Worm (Caenorhabditis elegans) whole organism, late embryonic: ENCODE measurements around the gene B0244.6.

Experiments used
- C08G9.2 ChIP-seq: sonication (generic microtip); optimal IDR thresholded peaks from 2 replicates; lab custom pipeline; 2016; ENCODE audit warnings: mild to moderate bottlenecking, missing genetic modification characterization, moderate library complexity, missing compliant biosample characterization
- C38D4.7 ChIP-seq: fragments of 200-800 bp; sonication (Bioruptor generic); optimal IDR thresholded peaks from 2 replicates; lab custom pipeline; 2018; ENCODE audit warnings: mild to moderate bottlenecking, missing genetic modification characterization, moderate library complexity, missing compliant biosample characterization
- F13H6.1 ChIP-seq: sonication (generic microtip); optimal IDR thresholded peaks from 2 replicates; lab custom pipeline; 2016; ENCODE audit warnings: missing genetic modification characterization, missing compliant biosample characterization
- K02D7.2 ChIP-seq: sonication (generic microtip); optimal IDR thresholded peaks from 2 replicates; lab custom pipeline; 2017; ENCODE audit warnings: mild to moderate bottlenecking, missing genetic modification characterization, missing compliant biosample characterization
- Y22D7AL.16 ChIP-seq: sonication (generic microtip); optimal IDR thresholded peaks from 2 replicates; lab custom pipeline; 2016; ENCODE audit warnings: missing genetic modification characterization, missing compliant biosample characterization
- ahr-1 ChIP-seq: sonication (generic microtip); optimal IDR thresholded peaks from 2 replicates; lab custom pipeline; 2016; ENCODE audit warnings: missing genetic modification characterization, missing compliant biosample characterization
- ama-1 ChIP-seq: fragments of 150-350 bp; optimal IDR thresholded peaks from 2 replicates; lab custom pipeline; 2014
- ceh-14 ChIP-seq: sonication (generic microtip); optimal IDR thresholded peaks from 2 replicates; lab custom pipeline; 2016; ENCODE audit warnings: missing genotype, missing genetic modification characterization, missing compliant biosample characterization
- ceh-18 ChIP-seq: sonication (generic microtip); optimal IDR thresholded peaks from 2 replicates; lab custom pipeline; 2016; ENCODE audit warnings: missing genetic modification characterization, missing compliant biosample characterization
- ceh-24 ChIP-seq: sonication (generic microtip); optimal IDR thresholded peaks from 2 replicates; lab custom pipeline; 2016; ENCODE audit warnings: mild to moderate bottlenecking, missing genetic modification characterization, missing compliant biosample characterization
- ceh-30 ChIP-seq: fragments of 150-350 bp; optimal IDR thresholded peaks from 2 replicates; lab custom pipeline; 2014; ENCODE audit warnings: missing biosample characterization, missing genetic modification characterization
- ceh-31 ChIP-seq: sonication (generic microtip); optimal IDR thresholded peaks from 2 replicates; lab custom pipeline; 2016; ENCODE audit warnings: missing genetic modification characterization, missing compliant biosample characterization
- ceh-48 ChIP-seq: sonication (generic microtip); optimal IDR thresholded peaks from 2 replicates; lab custom pipeline; 2016; ENCODE audit warnings: missing genetic modification characterization, inconsistent platforms, missing compliant biosample characterization
- dmd-4 ChIP-seq: sonication (generic microtip); optimal IDR thresholded peaks from 2 replicates; lab custom pipeline; 2016; ENCODE audit warnings: borderline replicate concordance, missing genetic modification characterization, missing compliant biosample characterization
- dve-1 ChIP-seq: sonication (generic microtip); optimal IDR thresholded peaks from 2 replicates; lab custom pipeline; 2017; ENCODE audit warnings: antibody characterized with exemption, mild to moderate bottlenecking, missing genetic modification characterization, missing compliant biosample characterization
- ets-4 ChIP-seq: sonication (generic microtip); optimal IDR thresholded peaks from 2 replicates; lab custom pipeline; 2016; ENCODE audit warnings: missing genetic modification characterization, missing compliant biosample characterization
- fkh-10 ChIP-seq: fragments of 150-350 bp; optimal IDR thresholded peaks from 2 replicates; lab custom pipeline; 2014; ENCODE audit warnings: missing biosample characterization, missing genetic modification reagents, missing genetic modification characterization
- fkh-6 ChIP-seq: sonication (generic microtip); optimal IDR thresholded peaks from 2 replicates; lab custom pipeline; 2016; ENCODE audit warnings: missing genetic modification characterization, missing compliant biosample characterization
- gmeb-2 ChIP-seq: sonication (generic microtip); optimal IDR thresholded peaks from 2 replicates; lab custom pipeline; 2016; ENCODE audit warnings: missing genetic modification characterization, inconsistent platforms, missing compliant biosample characterization
- hlh-13 ChIP-seq: fragments of 200-800 bp; sonication (Bioruptor generic); optimal IDR thresholded peaks from 2 replicates; lab custom pipeline; 2018; ENCODE audit warnings: mild to moderate bottlenecking, missing genetic modification characterization, missing compliant biosample characterization
- hlh-15 ChIP-seq: sonication (generic microtip); optimal IDR thresholded peaks from 2 replicates; lab custom pipeline; 2016; ENCODE audit warnings: missing genetic modification characterization, missing compliant biosample characterization
- hlh-30 ChIP-seq: sonication (generic microtip); optimal IDR thresholded peaks from 2 replicates; lab custom pipeline; 2017; ENCODE audit warnings: antibody characterized with exemption, missing genetic modification characterization, missing compliant biosample characterization; ENCODE audit not compliant: insufficient read depth
- hlh-8 ChIP-seq: sonication (generic microtip); optimal IDR thresholded peaks from 2 replicates; lab custom pipeline; 2016; ENCODE audit warnings: missing genotype, missing genetic modification characterization, missing compliant biosample characterization
- lim-6 ChIP-seq: sonication (generic microtip); optimal IDR thresholded peaks from 2 replicates; lab custom pipeline; 2016; ENCODE audit warnings: missing genetic modification characterization, missing compliant biosample characterization
- madf-2 ChIP-seq: sonication (generic microtip); optimal IDR thresholded peaks from 2 replicates; lab custom pipeline; 2017; ENCODE audit warnings: missing genetic modification characterization, missing compliant biosample characterization
- mec-3 ChIP-seq: sonication (generic microtip); optimal IDR thresholded peaks from 2 replicates; lab custom pipeline; 2016; ENCODE audit warnings: borderline replicate concordance, missing genetic modification characterization, missing compliant biosample characterization
- nfya-1 ChIP-seq: sonication (generic microtip); optimal IDR thresholded peaks from 2 replicates; lab custom pipeline; 2017; ENCODE audit warnings: missing genetic modification characterization, mild to moderate bottlenecking, missing compliant biosample characterization, antibody characterized with exemption, moderate library complexity
- nhr-11 ChIP-seq: fragments of 150-350 bp; optimal IDR thresholded peaks from 2 replicates; lab custom pipeline; 2014; ENCODE audit warnings: missing biosample characterization, missing genetic modification characterization
- nhr-232 ChIP-seq: sonication (generic microtip); optimal IDR thresholded peaks from 2 replicates; lab custom pipeline; 2016; ENCODE audit warnings: missing genetic modification characterization, missing compliant biosample characterization
- odd-2 ChIP-seq: sonication (generic microtip); optimal IDR thresholded peaks from 2 replicates; lab custom pipeline; 2017; ENCODE audit warnings: antibody characterized with exemption, mild to moderate bottlenecking, missing genetic modification characterization, missing compliant biosample characterization
- pat-9 ChIP-seq: fragments of 200-800 bp; sonication (Bioruptor generic); optimal IDR thresholded peaks from 2 replicates; lab custom pipeline; 2018; ENCODE audit warnings: mild to moderate bottlenecking, missing genetic modification characterization, moderate library complexity, missing compliant biosample characterization
- pha-2 ChIP-seq: sonication (generic microtip); optimal IDR thresholded peaks from 2 replicates; lab custom pipeline; 2017; ENCODE audit warnings: mild to moderate bottlenecking, missing genetic modification characterization, missing compliant biosample characterization
- pros-1 ChIP-seq: fragments of 150-350 bp; optimal IDR thresholded peaks from 2 replicates; lab custom pipeline; 2014; ENCODE audit warnings: missing biosample characterization, missing genetic modification reagents, missing genetic modification characterization
- rnt-1 ChIP-seq: sonication (generic microtip); optimal IDR thresholded peaks from 2 replicates; lab custom pipeline; 2016; ENCODE audit warnings: missing genetic modification characterization, missing compliant biosample characterization
- sdc-2 ChIP-seq: sonication (generic microtip); optimal IDR thresholded peaks from 2 replicates; lab custom pipeline; 2016; ENCODE audit warnings: missing genotype, missing genetic modification characterization, missing compliant biosample characterization
- sox-4 ChIP-seq: sonication (generic microtip); optimal IDR thresholded peaks from 2 replicates; lab custom pipeline; 2017; ENCODE audit warnings: mild to moderate bottlenecking, missing genetic modification characterization, inconsistent platforms, missing compliant biosample characterization
- syd-9 ChIP-seq: sonication (generic microtip); optimal IDR thresholded peaks from 2 replicates; lab custom pipeline; 2016; ENCODE audit warnings: mild to moderate bottlenecking, missing genetic modification characterization, moderate library complexity, missing compliant biosample characterization
- tbx-2 ChIP-seq: sonication (generic microtip); optimal IDR thresholded peaks from 2 replicates; lab custom pipeline; 2016; ENCODE audit warnings: missing genetic modification characterization, missing compliant biosample characterization
- tbx-7 ChIP-seq: sonication (generic microtip); optimal IDR thresholded peaks from 2 replicates; lab custom pipeline; 2016; ENCODE audit warnings: missing genotype, missing genetic modification characterization, missing compliant biosample characterization
- ttx-3 ChIP-seq: sonication (generic microtip); optimal IDR thresholded peaks from 2 replicates; lab custom pipeline; 2016; ENCODE audit warnings: missing genetic modification reagents, missing genetic modification characterization, missing compliant biosample characterization
- unc-42 ChIP-seq: sonication (generic microtip); optimal IDR thresholded peaks from 2 replicates; lab custom pipeline; 2016; ENCODE audit warnings: missing genotype, missing genetic modification characterization, missing compliant biosample characterization
- unc-55 ChIP-seq: sonication (generic microtip); optimal IDR thresholded peaks from 2 replicates; lab custom pipeline; 2017; ENCODE audit warnings: missing biosample characterization, missing genetic modification reagents, missing genetic modification characterization
- unc-86 ChIP-seq: sonication (generic microtip); optimal IDR thresholded peaks from 2 replicates; lab custom pipeline; 2016; ENCODE audit warnings: missing genetic modification characterization, missing compliant biosample characterization
- zip-5 ChIP-seq: sonication (generic microtip); optimal IDR thresholded peaks from 2 replicates; lab custom pipeline; 2016; ENCODE audit warnings: missing genetic modification characterization, missing compliant biosample characterization
- ztf-16 ChIP-seq: sonication (generic microtip); optimal IDR thresholded peaks from 2 replicates; lab custom pipeline; 2017; ENCODE audit warnings: missing genetic modification characterization, missing compliant biosample characterization

B0244.6 gene

DNA sequence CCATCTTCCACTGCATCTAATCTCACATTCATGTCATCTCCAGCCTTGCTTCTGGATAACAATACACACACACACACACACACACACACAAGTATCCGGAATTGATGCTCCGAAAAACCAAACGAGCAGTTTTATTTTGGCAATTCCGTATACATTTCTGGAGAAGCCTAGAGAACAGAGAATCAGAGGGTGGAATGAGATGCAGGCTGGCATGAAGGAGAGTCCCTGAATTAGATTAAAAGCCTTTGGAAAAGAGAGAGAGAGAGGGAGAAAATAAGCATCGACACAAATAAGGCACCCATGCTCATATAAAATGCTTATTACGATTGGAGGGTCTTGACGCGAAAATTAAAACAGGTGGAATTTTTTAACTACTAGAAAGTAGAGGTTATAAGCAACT is 22.9 kb downstream of the B0244.6 start:
- TF ChIP-seq tbx-7 (tag; lab: Kevin White, UChicago), result no peak
- no peak for TF ChIP-seq ama-1 (lab: Kevin White, UChicago)
- TF ChIP-seq lim-6 (tag; lab: Kevin White, UChicago), result no peak
- TF ChIP-seq unc-42 (tag; lab: Kevin White, UChicago), result peak; percentile 73
- TF ChIP-seq pha-2 (tag; lab: Kevin White, UChicago), result no peak
- TF ChIP-seq dve-1, result no peak
- TF ChIP-seq hlh-13 (GFP tag; lab: Kevin White, UChicago), result no peak
- no peak for TF ChIP-seq ztf-16 (tag; lab: Kevin White, UChicago)
- no peak for TF ChIP-seq zip-5
- TF ChIP-seq ceh-14 (tag; lab: Kevin White, UChicago), result no peak
- no peak for TF ChIP-seq gmeb-2 (tag; lab: Kevin White, UChicago)
- TF ChIP-seq ceh-18 (tag; lab: Kevin White, UChicago), result no peak
- TF ChIP-seq sox-4 (tag; lab: Kevin White, UChicago), result no peak
- no peak for TF ChIP-seq F13H6.1 (tag; lab: Kevin White, UChicago)
- TF ChIP-seq hlh-8 (tag; lab: Kevin White, UChicago), result no peak
- peak; percentile 13 for TF ChIP-seq ceh-31 (tag; lab: Kevin White, UChicago)
- TF ChIP-seq unc-55 (GFP tag; lab: Kevin White, UChicago), result no peak

DNA sequence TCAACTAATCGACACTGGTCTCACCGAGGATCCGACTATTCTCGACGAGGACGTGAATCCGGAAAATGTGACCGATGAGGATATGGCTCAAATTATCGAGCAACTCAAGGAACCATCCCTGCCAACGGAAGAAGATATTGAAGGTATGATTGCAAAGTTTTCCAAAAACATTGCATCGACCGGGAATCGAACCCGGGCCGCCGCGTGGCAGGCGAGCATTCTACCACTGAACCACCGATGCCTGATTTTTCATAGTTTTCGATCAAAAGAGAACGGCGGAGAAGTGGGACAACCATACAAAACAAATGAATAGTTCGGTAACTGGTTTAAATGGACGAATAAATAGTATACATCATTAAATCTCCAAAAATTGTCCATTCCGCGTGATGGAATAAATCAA is 24.1 kb downstream of the B0244.6 start:
- TF ChIP-seq ceh-14 (tag; lab: Kevin White, UChicago) (no peak), syd-9 (no peak), rnt-1 (tag; lab: Kevin White, UChicago) (no peak), hlh-8 (tag; lab: Kevin White, UChicago) (no peak), ceh-24 (no peak), fkh-10 (GFP tag; lab: Kevin White, UChicago) (no peak)

DNA sequence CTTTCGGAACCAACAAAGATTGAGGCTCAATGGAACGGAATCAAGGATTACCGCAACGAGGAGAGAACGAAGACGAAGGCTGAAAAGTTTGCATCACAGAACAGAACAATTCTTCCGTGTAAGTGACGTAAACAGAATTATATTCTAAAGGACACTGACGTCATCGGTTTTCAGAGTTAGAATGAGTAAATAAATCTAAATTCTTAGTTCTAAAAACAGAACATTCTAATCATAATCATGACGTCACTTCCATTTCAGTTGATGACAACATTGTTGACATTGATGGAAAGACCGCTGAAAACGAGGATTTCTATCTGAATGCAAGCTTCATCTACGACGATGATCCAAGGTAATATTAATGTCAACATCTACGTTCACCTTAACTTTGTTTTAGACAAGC is 26.2 kb downstream of the B0244.6 start:
- TF ChIP-seq ttx-3 (no peak), zip-5 (no peak), ztf-16 (tag; lab: Kevin White, UChicago) (no peak), fkh-6 (tag; lab: Kevin White, UChicago) (no peak), nhr-11 (no peak)
- TF ChIP-seq, all 69 proteins: peak for 0

DNA sequence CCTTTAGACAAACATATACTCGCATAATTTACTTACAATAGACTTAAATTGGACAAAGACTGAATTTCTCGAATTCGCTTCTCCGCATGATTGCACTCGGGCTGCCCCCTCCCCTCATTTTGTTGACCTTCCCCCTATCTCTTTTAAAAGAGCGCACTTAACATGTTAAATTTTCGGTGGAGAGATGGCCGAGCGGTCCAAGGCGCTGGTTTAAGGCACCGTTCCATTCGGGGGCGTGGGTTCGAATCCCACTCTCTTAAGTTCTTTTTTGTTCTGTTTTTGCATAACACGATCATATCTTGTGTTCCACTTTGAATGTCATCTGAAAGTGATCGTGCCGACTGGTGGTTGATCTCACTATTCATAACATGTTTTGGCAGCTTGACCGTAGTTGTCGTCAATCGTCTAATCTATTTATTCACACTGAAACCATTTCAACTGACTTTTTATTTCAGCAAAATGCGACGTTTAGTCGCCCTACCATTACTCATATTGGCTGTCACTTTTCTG is 32.0 kb downstream of the B0244.6 start, which contains the start of gene cutl-23:
TSS of gene cutl-23 (plus strand) at position 460 of the 510 bp plus-strand sequence.
- TF ChIP-seq mec-3 (tag; lab: Kevin White, UChicago) (no peak), sdc-2 (tag; lab: Kevin White, UChicago) (peak; percentile 41), ets-4 (tag; lab: Kevin White, UChicago) (peak; percentile 50), gmeb-2 (tag; lab: Kevin White, UChicago) (peak; percentile 58), madf-2 (tag; lab: Kevin White, UChicago) (peak; percentile 28), ceh-18 (tag; lab: Kevin White, UChicago) (no peak), nfya-1 (peak; percentile 23), nhr-232 (tag; lab: Kevin White, UChicago) (peak; percentile 35), unc-55 (GFP tag; lab: Kevin White, UChicago) (no peak), ama-1 (lab: Kevin White, UChicago) (no peak), unc-86 (tag; lab: Kevin White, UChicago) (no peak), C08G9.2 (peak; percentile 19), ztf-16 (tag; lab: Kevin White, UChicago) (peak; percentile 61), hlh-15 (tag; lab: Kevin White, UChicago) (no peak), K02D7.2 (peak; percentile 40), dmd-4 (tag; lab: Kevin White, UChicago) (peak; percentile 57), ceh-31 (tag; lab: Kevin White, UChicago) (peak; percentile 50), odd-2 (tag; lab: Kevin White, UChicago) (no peak), hlh-30 (tag; lab: Kevin White, UChicago) (no peak), pat-9 (tag; lab: Kevin White, UChicago) (peak; percentile 23), pros-1 (tag; lab: Kevin White, UChicago) (no peak), Y22D7AL.16 (tag; lab: Kevin White, UChicago) (peak; percentile 38), dve-1 (no peak), ttx-3 (no peak), ceh-30 (tag; lab: Kevin White, UChicago) (no peak), hlh-8 (tag; lab: Kevin White, UChicago) (no peak), C38D4.7 (peak; percentile 19), tbx-2 (peak; percentile 41), syd-9 (peak; percentile 39), lim-6 (tag; lab: Kevin White, UChicago) (no peak), ahr-1 (no peak), unc-42 (tag; lab: Kevin White, UChicago) (no peak), ceh-48 (peak; percentile 42), ceh-24 (no peak)
